Fruit fly (Drosophila melanogaster): ENCODE results near the gene IntS4.

IntS4 gene

DNA sequence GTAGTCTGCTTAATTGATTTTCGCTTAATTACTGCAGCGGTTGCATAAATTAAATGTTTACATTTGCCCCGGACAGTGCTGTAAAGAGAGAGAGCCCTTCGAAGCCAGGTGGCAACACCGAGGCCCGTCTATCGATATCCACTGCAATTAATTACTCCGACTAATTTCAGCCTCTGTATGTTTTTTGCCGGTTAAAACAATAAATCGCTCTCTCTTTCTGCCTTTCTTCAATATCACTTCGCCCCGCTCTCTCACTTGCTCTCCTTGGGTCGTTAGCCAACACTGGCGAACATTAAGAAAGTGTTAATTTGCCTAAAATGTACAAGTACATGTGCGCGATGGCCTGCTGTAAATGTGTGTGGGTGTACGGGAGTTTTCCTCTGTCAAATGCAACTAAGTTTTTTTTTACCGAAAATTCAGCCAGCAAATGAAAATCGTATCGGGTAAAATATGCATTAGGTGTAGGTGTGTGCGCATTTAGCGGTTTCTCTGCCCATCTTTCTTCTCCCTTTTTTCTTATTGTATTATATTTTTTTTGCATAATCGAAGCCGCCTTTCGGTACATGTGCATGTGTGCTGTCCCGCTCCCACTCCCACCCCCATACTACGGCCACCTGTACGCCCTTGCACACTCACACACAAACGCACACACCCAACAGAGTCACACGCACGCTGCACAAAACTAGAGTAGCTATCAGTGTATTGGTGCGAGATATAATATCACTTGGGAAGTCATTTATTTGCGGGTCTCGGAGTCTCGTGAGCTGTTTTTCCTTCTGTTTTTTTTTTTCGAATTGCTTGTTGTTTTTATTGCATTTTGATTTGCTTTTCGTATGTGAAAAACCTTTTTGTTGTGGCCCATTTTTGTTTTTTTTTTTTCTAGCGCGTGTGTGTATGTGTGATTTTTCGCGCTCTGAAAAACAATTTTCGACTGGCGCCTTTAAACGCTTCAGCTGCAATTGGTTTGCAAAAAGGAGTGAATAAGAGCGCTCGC, 3.1 kb upstream of the IntS4 start:
- TF ChIP-seq kay (GFP tag; ENCODE audit: borderline replicate concordance) = no peak
- TF ChIP-seq CG33017 (tag; optimal IDR thresholded peaks at IDR 0.05) = peak; percentile 9
- no peak for TF ChIP-seq toe (GFP tag; optimal IDR thresholded peaks at IDR 0.05)
- peak; percentile 87 for TF ChIP-seq Crg-1 (GFP tag; optimal IDR thresholded peaks at IDR 0.05)
- peak; percentile 74 for TF ChIP-seq CG7101 (tag; optimal IDR thresholded peaks at IDR 0.05)
- TF ChIP-seq tj (GFP tag; optimal IDR thresholded peaks at IDR 0.05) = peak; percentile 94
- peak; percentile 95 for TF ChIP-seq cic (GFP tag; optimal IDR thresholded peaks at IDR 0.05)
- no peak for TF ChIP-seq CG5204 (GFP tag; optimal IDR thresholded peaks at IDR 0.05)
- no peak for TF ChIP-seq Hr96 (GFP tag; optimal IDR thresholded peaks at IDR 0.05)
- no peak for TF ChIP-seq cnc (optimal IDR thresholded peaks at IDR 0.05)
- no peak for TF ChIP-seq Clk (GFP tag; optimal IDR thresholded peaks at IDR 0.05)
- TF ChIP-seq CG7045 (GFP tag; optimal IDR thresholded peaks at IDR 0.05) = no peak
- peak; percentile 65 for TF ChIP-seq pad (GFP tag; optimal IDR thresholded peaks at IDR 0.05)
- TF ChIP-seq CG1620 (GFP tag; optimal IDR thresholded peaks at IDR 0.05) = peak; percentile 61
- peak; percentile 21 for TF ChIP-seq ovo (GFP tag; optimal IDR thresholded peaks at IDR 0.05)
- peak; percentile 99 for TF ChIP-seq Mnt (GFP tag; optimal IDR thresholded peaks at IDR 0.05)
- peak; percentile 0 for TF ChIP-seq CG11617 (GFP tag; optimal IDR thresholded peaks at IDR 0.05)
- TF ChIP-seq bab1 (GFP tag; optimal IDR thresholded peaks at IDR 0.05) = no peak
- peak; percentile 57 for TF ChIP-seq CG14711 (tag; optimal IDR thresholded peaks at IDR 0.05)
- TF ChIP-seq CG12768 (GFP tag; optimal IDR thresholded peaks at IDR 0.05) = peak; percentile 59

DNA sequence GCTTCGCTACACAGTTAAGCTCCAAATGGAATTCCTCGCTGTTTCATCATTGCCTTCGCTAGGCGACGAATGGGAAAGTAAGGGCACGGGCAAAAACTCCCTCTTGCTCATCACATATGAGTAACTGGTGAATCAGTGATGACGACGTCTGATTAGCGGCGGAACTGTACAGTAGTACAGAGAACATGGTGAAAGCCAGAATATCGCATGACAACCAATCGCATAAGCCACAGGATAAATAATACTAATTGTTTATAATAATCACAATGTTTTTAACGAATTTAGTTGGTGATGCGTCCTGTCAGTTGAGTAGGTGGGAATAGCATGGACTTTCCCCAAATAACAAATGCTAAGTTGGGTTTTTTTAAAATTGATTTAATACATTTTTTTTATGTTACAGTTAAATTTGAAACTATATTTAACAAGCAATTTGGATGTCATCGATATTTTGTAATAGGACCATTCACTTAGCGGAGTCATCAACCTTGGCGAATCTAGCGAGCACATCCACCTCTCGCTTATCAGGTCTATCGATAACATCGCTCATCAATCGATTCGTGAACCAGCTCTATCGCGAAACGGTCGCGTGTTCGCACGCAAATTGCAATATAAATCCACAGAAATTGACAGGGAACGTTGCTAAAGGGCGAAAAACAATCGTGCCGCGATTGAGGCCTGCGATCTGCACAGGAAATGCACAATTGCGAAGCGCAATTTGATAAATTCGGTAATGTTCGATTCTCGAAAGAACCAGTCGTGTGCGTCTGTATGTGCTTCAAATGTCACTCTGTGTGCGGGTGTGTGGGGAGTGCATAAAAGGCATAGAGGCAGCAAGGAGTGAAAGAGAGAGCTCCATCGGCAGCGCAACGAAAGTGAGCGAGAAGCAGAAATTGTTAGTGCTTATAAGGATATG, 1.8 kb upstream of the IntS4 start, which contains the start of the genes CG12112 and Trf4-1:
CG12112 (minus strand) TSS at position 106 of the 913 bp plus-strand sequence.
Trf4-1 (plus strand) TSS at position 236 of the 913 bp plus-strand sequence.
- no peak for TF ChIP-seq cnc (optimal IDR thresholded peaks at IDR 0.05)
- peak; percentile 50 for TF ChIP-seq toe (GFP tag; optimal IDR thresholded peaks at IDR 0.05)
- peak; percentile 94 for TF ChIP-seq kay (GFP tag; ENCODE audit: borderline replicate concordance)
- TF ChIP-seq Clk (GFP tag; optimal IDR thresholded peaks at IDR 0.05) = no peak
- no peak for TF ChIP-seq Hr96 (GFP tag; optimal IDR thresholded peaks at IDR 0.05)
- TF ChIP-seq bab1 (GFP tag; optimal IDR thresholded peaks at IDR 0.05) = peak; percentile 26
- peak; percentile 47 for TF ChIP-seq CG5204 (GFP tag; optimal IDR thresholded peaks at IDR 0.05)
- no peak for TF ChIP-seq pad (GFP tag; optimal IDR thresholded peaks at IDR 0.05)
- peak; percentile 86 for TF ChIP-seq Mnt (GFP tag; optimal IDR thresholded peaks at IDR 0.05)
- no peak for TF ChIP-seq ovo (GFP tag; optimal IDR thresholded peaks at IDR 0.05)
- no peak for TF ChIP-seq CG33017 (tag; optimal IDR thresholded peaks at IDR 0.05)
- no peak for TF ChIP-seq CG12768 (GFP tag; optimal IDR thresholded peaks at IDR 0.05)
- TF ChIP-seq CG7045 (GFP tag; optimal IDR thresholded peaks at IDR 0.05) = no peak
- TF ChIP-seq CG11617 (GFP tag; optimal IDR thresholded peaks at IDR 0.05) = no peak
- peak; percentile 17 for TF ChIP-seq CG7101 (tag; optimal IDR thresholded peaks at IDR 0.05)
- TF ChIP-seq tj (GFP tag; optimal IDR thresholded peaks at IDR 0.05) = no peak
- TF ChIP-seq CG1620 (GFP tag; optimal IDR thresholded peaks at IDR 0.05) = peak; percentile 72
- peak; percentile 10 for TF ChIP-seq Crg-1 (GFP tag; optimal IDR thresholded peaks at IDR 0.05)
- TF ChIP-seq cic (GFP tag; optimal IDR thresholded peaks at IDR 0.05) = no peak
- peak; percentile 23 for TF ChIP-seq CG14711 (tag; optimal IDR thresholded peaks at IDR 0.05)

DNA sequence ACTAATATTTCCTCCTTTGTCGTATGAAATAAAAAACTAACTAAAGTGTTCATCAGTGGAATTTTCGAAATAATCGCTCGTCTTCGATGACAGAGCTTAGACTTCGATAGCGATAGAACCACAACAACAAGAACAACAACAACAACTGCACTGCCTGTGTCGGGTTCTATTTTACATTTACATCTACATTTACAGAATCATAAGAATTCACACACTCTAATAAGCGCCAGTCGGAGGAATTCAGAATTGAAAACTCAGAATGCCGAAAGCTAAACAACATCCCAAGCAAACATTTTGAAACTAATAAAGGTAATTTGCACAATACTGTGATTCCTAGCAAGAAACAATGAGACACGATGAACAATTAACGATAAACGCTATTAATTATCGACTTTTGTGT, 4.3 kb downstream of the IntS4 start:
- TF ChIP-seq Clk (GFP tag; optimal IDR thresholded peaks at IDR 0.05) = no peak
- no peak for TF ChIP-seq Hr96 (GFP tag; optimal IDR thresholded peaks at IDR 0.05)
- TF ChIP-seq CG7045 (GFP tag; optimal IDR thresholded peaks at IDR 0.05) = no peak
- TF ChIP-seq Mnt (GFP tag; optimal IDR thresholded peaks at IDR 0.05) = no peak
- TF ChIP-seq bab1 (GFP tag; optimal IDR thresholded peaks at IDR 0.05) = no peak
- TF ChIP-seq CG14711 (tag; optimal IDR thresholded peaks at IDR 0.05) = no peak
- TF ChIP-seq CG1620 (GFP tag; optimal IDR thresholded peaks at IDR 0.05) = no peak
- no peak for TF ChIP-seq pad (GFP tag; optimal IDR thresholded peaks at IDR 0.05)
- TF ChIP-seq CG12768 (GFP tag; optimal IDR thresholded peaks at IDR 0.05) = no peak
- no peak for TF ChIP-seq ovo (GFP tag; optimal IDR thresholded peaks at IDR 0.05)
- no peak for TF ChIP-seq cnc (optimal IDR thresholded peaks at IDR 0.05)
- TF ChIP-seq Crg-1 (GFP tag; optimal IDR thresholded peaks at IDR 0.05) = no peak
- no peak for TF ChIP-seq tj (GFP tag; optimal IDR thresholded peaks at IDR 0.05)
- TF ChIP-seq toe (GFP tag; optimal IDR thresholded peaks at IDR 0.05) = no peak
- no peak for TF ChIP-seq cic (GFP tag; optimal IDR thresholded peaks at IDR 0.05)
- TF ChIP-seq CG5204 (GFP tag; optimal IDR thresholded peaks at IDR 0.05) = no peak
- no peak for TF ChIP-seq CG11617 (GFP tag; optimal IDR thresholded peaks at IDR 0.05)
- no peak for TF ChIP-seq CG33017 (tag; optimal IDR thresholded peaks at IDR 0.05)

DNA sequence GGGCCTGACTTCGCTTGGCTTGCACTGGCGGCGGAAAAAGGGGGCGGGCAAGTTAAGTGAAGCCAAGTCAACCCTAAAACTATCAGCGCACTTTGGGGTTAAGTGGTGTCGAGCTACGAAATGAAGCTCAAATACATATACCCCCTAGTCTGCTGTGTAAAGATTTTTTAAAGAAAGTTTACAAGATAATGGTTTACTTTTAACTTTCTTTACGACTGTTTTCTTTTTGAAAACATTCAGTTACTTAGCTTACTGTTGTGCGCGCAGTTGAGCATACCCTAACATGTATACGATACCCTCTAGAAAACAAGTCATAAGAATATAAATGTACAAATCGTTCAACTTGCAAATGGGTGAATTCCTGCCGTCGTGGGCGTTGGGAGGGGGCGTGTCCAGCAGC, 15.9 kb downstream of the IntS4 start:
- TF ChIP-seq pad (GFP tag; optimal IDR thresholded peaks at IDR 0.05) (no peak), CG5204 (GFP tag; optimal IDR thresholded peaks at IDR 0.05) (no peak), cnc (optimal IDR thresholded peaks at IDR 0.05) (no peak), CG11617 (GFP tag; optimal IDR thresholded peaks at IDR 0.05) (no peak), Hr96 (GFP tag; optimal IDR thresholded peaks at IDR 0.05) (no peak), CG7101 (tag; optimal IDR thresholded peaks at IDR 0.05) (no peak), Clk (GFP tag; optimal IDR thresholded peaks at IDR 0.05) (no peak), Crg-1 (GFP tag; optimal IDR thresholded peaks at IDR 0.05) (no peak)

DNA sequence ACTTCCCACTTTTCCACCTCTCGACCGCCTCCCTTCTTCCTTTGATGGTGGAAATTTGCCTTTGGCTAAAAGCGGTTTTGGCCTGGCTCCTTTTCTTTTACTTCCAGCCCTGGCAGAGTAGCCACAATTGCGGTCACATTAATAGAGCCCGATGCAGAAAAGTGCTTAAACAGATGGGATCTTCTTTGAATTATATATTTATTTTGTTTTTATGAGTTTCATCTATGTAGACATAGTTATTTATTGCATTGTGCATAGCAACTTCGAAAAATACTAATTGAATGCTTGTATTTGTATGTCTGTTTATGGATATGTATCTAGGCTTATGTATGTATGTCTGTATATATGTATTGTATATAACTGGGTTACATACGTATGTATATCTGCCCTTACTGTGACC, 16.6 kb downstream of the IntS4 start:
- TF ChIP-seq tj (GFP tag; optimal IDR thresholded peaks at IDR 0.05) = no peak
- TF ChIP-seq CG14711 (tag; optimal IDR thresholded peaks at IDR 0.05) = no peak
- TF ChIP-seq bab1 (GFP tag; optimal IDR thresholded peaks at IDR 0.05) = no peak
- no peak for TF ChIP-seq Crg-1 (GFP tag; optimal IDR thresholded peaks at IDR 0.05)
- TF ChIP-seq ovo (GFP tag; optimal IDR thresholded peaks at IDR 0.05) = no peak
- TF ChIP-seq CG11617 (GFP tag; optimal IDR thresholded peaks at IDR 0.05) = no peak
- TF ChIP-seq cnc (optimal IDR thresholded peaks at IDR 0.05) = no peak
- TF ChIP-seq Clk (GFP tag; optimal IDR thresholded peaks at IDR 0.05) = no peak

All from whole organism, adult.